Worm (Caenorhabditis elegans) whole organism, L1 larva: Measurements from ENCODE around the gene srh-71.

Source experiments
- aly-2 ChIP-seq: fragments of 150-350 bp; optimal IDR thresholded peaks from 2 replicates; lab custom pipeline; 2014; ENCODE audit warnings: missing biosample characterization, missing genetic modification characterization
- irx-1 ChIP-seq: sonication (generic microtip); optimal IDR thresholded peaks from 2 replicates; lab custom pipeline; 2016; ENCODE audit warnings: missing genetic modification characterization, missing compliant biosample characterization
- lin-39 ChIP-seq: fragments of 150-350 bp; optimal IDR thresholded peaks from 2 replicates; lab custom pipeline; 2014; ENCODE audit warnings: missing biosample characterization, missing genetic modification reagents, missing genetic modification characterization
- mab-9 ChIP-seq: fragments of 200-800 bp; sonication (Bioruptor generic); IDR thresholded peaks from 2 replicates; pipeline ENCODE4 v1.3.6; 2022; ENCODE audit warnings: missing genetic modification reagents, missing genetic modification characterization, missing compliant biosample characterization
- nhr-71 ChIP-seq: sonication (generic microtip); optimal IDR thresholded peaks from 2 replicates; lab custom pipeline; 2016; ENCODE audit warnings: mild to moderate bottlenecking, missing genetic modification characterization, moderate library complexity, missing compliant biosample characterization
- nhr-77 ChIP-seq: fragments of 150-350 bp; optimal IDR thresholded peaks from 2 replicates; lab custom pipeline; 2014; ENCODE audit warnings: missing biosample characterization, missing genetic modification characterization

DNA sequence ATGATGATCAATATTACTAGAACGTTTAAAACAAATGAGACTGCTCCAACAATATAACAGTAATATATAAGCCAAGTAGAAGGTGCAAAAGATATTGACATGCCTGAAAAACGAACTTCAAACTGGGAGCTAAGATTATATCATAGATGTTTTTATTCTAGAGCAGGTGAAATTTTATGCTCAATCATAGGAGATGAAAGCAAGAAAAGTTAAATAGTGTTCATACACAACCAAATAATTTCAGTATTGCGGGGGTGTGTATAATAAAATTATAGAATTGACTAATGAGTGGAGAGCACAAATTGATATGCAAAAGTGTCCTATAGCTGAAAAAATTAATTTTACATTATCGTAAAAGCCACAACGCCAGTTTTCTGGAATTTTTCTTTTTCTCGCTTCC lies 35.7 kb downstream of the srh-71 start, which contains the start of gene sri-34:
- TF ChIP-seq irx-1 (tag; lab: Kevin White, UChicago) (no peak), lin-39 (tag; lab: Kevin White, UChicago) (no peak), nhr-71 (tag; lab: Kevin White, UChicago) (no peak), mab-9 (GFP tag; lab: Robert Waterston, UW) (no peak), aly-2 (tag; lab: Kevin White, UChicago) (no peak), nhr-77 (no peak)
